Worm (Caenorhabditis elegans): ENCODE results near the gene mom-1.

The mom-1 gene

DNA sequence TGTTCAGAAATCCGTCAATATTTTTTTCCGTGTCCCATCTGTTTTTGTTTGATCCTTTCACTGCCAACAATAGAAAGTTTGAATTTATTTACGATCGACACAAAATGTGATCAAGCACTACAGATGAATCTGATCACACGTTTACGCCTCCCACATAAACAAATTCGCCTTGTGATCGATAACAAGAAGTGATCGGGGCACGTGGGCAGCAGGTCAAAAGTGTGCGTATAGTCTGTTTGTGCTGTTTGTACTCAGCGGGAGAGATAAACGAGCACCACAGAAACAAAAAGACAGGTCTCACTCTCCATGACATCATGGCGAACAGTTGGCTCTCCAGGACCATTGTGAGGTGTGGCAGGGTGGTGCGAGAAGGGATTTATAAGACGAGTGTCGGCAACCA lies 37.4 kb upstream of the mom-1 start (continued):
- TF ChIP-seq pqm-1 (tag; optimal IDR thresholded peaks at IDR 0.05) = peak; percentile 28

DNA sequence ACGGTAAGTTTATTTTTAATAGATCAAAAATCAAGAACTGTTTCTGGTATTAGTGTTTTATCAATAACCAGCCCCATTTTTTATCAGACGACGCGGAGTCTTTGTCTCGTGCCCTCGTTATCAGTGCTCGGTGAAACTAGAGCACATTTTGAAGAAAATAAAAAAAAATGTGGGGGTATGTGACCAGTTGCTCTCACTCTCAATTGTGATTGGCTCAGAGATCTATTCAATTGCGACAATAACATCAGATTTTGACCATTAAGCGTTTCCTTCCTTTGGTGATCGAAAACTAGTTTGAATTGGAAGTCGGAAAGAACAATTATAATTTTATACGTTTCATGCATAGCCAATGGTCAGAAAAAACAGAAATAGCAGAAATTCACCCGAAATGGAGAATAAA lies 36.5 kb upstream of the mom-1 start:
- TF ChIP-seq dmd-9 (GFP tag; IDR thresholded peaks at IDR 0.05) (no peak), lir-3 (tag; optimal IDR thresholded peaks at IDR 0.05) (no peak), spr-1 (tag; optimal IDR thresholded peaks at IDR 0.05) (no peak), lin-29 (GFP tag; IDR thresholded peaks at IDR 0.05) (no peak), mdt-29 (GFP tag; IDR thresholded peaks at IDR 0.05) (0 out of 2 replicates have a peak, but pooled peaks have one; percentile 14), zip-2 (tag; optimal IDR thresholded peaks at IDR 0.05) (no peak), lin-13 (GFP tag; optimal IDR thresholded peaks at IDR 0.05) (no peak), php-3 (GFP tag; IDR thresholded peaks at IDR 0.05) (no peak), fos-1 (tag; optimal IDR thresholded peaks at IDR 0.05) (no peak), ZK546.5 (tag; optimal IDR thresholded peaks at IDR 0.05) (no peak), arid-1 (GFP tag; conservative IDR thresholded peaks at IDR 0.05) (no peak), F37D6.2 (tag; optimal IDR thresholded peaks at IDR 0.05) (no peak), F44E2.7 (GFP tag; IDR thresholded peaks at IDR 0.05) (no peak), nhr-48 (tag; optimal IDR thresholded peaks at IDR 0.05) (peak; percentile 17), hlh-11 (tag; optimal IDR thresholded peaks at IDR 0.05) (peak; percentile 63), nhr-10 (tag; optimal IDR thresholded peaks at IDR 0.05) (no peak), daf-8 (GFP tag; IDR thresholded peaks at IDR 0.05) (no peak), saeg-2 (GFP tag; IDR thresholded peaks at IDR 0.05) (no peak), T20F7.1 (GFP tag; optimal IDR thresholded peaks at IDR 0.05) (no peak), nhr-102 (tag; optimal IDR thresholded peaks at IDR 0.05) (no peak), dmd-6 (GFP tag; IDR thresholded peaks at IDR 0.05) (peak; percentile 80), egl-43 (GFP tag; IDR thresholded peaks at IDR 0.05) (no peak), unc-39 (tag; optimal IDR thresholded peaks at IDR 0.05) (no peak), madf-9 (GFP tag; conservative IDR thresholded peaks at IDR 0.05) (no peak), zfp-3 (GFP tag; conservative IDR thresholded peaks at IDR 0.05) (no peak), Y105C5A.15 (GFP tag; IDR thresholded peaks at IDR 0.05) (no peak), dve-1 (tag; optimal IDR thresholded peaks at IDR 0.05; ENCODE audit: insufficient read depth) (peak; percentile 74), ceh-32 (tag; optimal IDR thresholded peaks at IDR 0.05; ENCODE audit: poor library complexity) (no peak), mep-1 (tag; optimal IDR thresholded peaks at IDR 0.05) (no peak), nhr-237 (tag; optimal IDR thresholded peaks at IDR 0.05) (no peak), daf-12 (tag; optimal IDR thresholded peaks at IDR 0.05) (no peak), nhr-6 (tag; optimal IDR thresholded peaks at IDR 0.05) (no peak), daf-19 (GFP tag; conservative IDR thresholded peaks at IDR 0.05) (no peak), aly-2 (tag; optimal IDR thresholded peaks at IDR 0.05) (no peak), ceh-20 (GFP tag; IDR thresholded peaks at IDR 0.05) (no peak), snpc-4 (tag; optimal IDR thresholded peaks at IDR 0.05) (no peak), dpl-1 (GFP tag; optimal IDR thresholded peaks at IDR 0.05) (no peak), pqm-1 (tag; optimal IDR thresholded peaks at IDR 0.05) (peak; percentile 62), egl-27 (tag; optimal IDR thresholded peaks at IDR 0.05) (no peak), fkh-10 (GFP tag; optimal IDR thresholded peaks at IDR 0.05) (no peak), set-16 (GFP tag; IDR thresholded peaks at IDR 0.05) (no peak), gei-8 (GFP tag; optimal IDR thresholded peaks at IDR 0.05) (no peak), Y5F2A.4 (GFP tag; optimal IDR thresholded peaks at IDR 0.05) (no peak), madf-5 (GFP tag; IDR thresholded peaks at IDR 0.05) (no peak), aha-1 (tag) (peak; percentile 68), ceh-44 (GFP tag; IDR thresholded peaks at IDR 0.05) (no peak), nhr-76 (tag; optimal IDR thresholded peaks at IDR 0.05) (no peak), vab-7 (GFP tag; IDR thresholded peaks at IDR 0.05) (no peak), nhr-111 (GFP tag; optimal IDR thresholded peaks at IDR 0.05) (no peak), T26A8.4 (GFP tag; IDR thresholded peaks at IDR 0.05) (0 out of 2 replicates have a peak, but pooled peaks have one; percentile 14), lin-38 (GFP tag; IDR thresholded peaks at IDR 0.05) (no peak)

All from whole organism, L4 larva.